Worm (Caenorhabditis elegans) whole organism, young adult: Measurements from ENCODE around the gene K08D12.8.

Source experiments
- B0261.1 ChIP-seq: sonication (generic microtip); optimal IDR thresholded peaks from 2 replicates; lab custom pipeline; 2016; ENCODE audit warnings: mild to moderate bottlenecking, missing genetic modification characterization, moderate library complexity, missing compliant biosample characterization
- D2030.7 ChIP-seq: fragments of 200-800 bp; sonication (Bioruptor generic); IDR thresholded peaks from 2 replicates; pipeline ENCODE4 v1.3.6; 2022; ENCODE audit warnings: missing genetic modification reagents, missing genetic modification characterization, missing compliant biosample characterization
- F10E7.11 ChIP-seq: sonication (generic microtip); optimal IDR thresholded peaks from 2 replicates; lab custom pipeline; 2017; ENCODE audit warnings: mild to moderate bottlenecking, missing genetic modification characterization, moderate library complexity, missing compliant biosample characterization
- F33H1.4 ChIP-seq: fragments of 200-800 bp; sonication (Bioruptor generic); IDR thresholded peaks from 2 replicates; pipeline ENCODE4 v1.3.6; 2022; ENCODE audit warnings: missing genetic modification reagents, missing genetic modification characterization, missing compliant biosample characterization
- F39B2.1 ChIP-seq: fragments of 200-800 bp; sonication (Bioruptor generic); IDR thresholded peaks from 2 replicates; pipeline ENCODE4 v1.3.6; 2022; ENCODE audit warnings: missing genetic modification reagents, missing genetic modification characterization, missing compliant biosample characterization
- F52B5.7 ChIP-seq: sonication (generic microtip); optimal IDR thresholded peaks from 2 replicates; lab custom pipeline; 2016; ENCODE audit warnings: mild to moderate bottlenecking, missing genetic modification characterization, missing compliant biosample characterization
- F55B11.4 ChIP-seq: sonication (generic microtip); optimal IDR thresholded peaks from 2 replicates; lab custom pipeline; 2016; ENCODE audit warnings: missing compliant biosample characterization, missing genetic modification characterization, borderline replicate concordance; ENCODE audit not compliant: insufficient read depth
- F57A8.1 ChIP-seq: fragments of 200-800 bp; sonication (Bioruptor generic); optimal IDR thresholded peaks from 2 replicates; lab custom pipeline; 2018; ENCODE audit warnings: mild to moderate bottlenecking, missing genetic modification characterization, moderate library complexity, missing compliant biosample characterization
- T26A5.8 ChIP-seq: sonication (generic microtip); optimal IDR thresholded peaks from 2 replicates; lab custom pipeline; 2016; ENCODE audit warnings: missing genetic modification characterization, missing compliant biosample characterization
- Y53F4B.3 ChIP-seq: fragments of 200-800 bp; sonication (Bioruptor generic); IDR thresholded peaks from 2 replicates; pipeline ENCODE4 v1.3.6; 2022; ENCODE audit warnings: missing genetic modification reagents, missing genetic modification characterization, missing compliant biosample characterization
- ZK185.1 ChIP-seq: sonication (generic microtip); optimal IDR thresholded peaks from 2 replicates; lab custom pipeline; 2016; ENCODE audit warnings: mild to moderate bottlenecking, missing genetic modification characterization, missing compliant biosample characterization; ENCODE audit not compliant: poor library complexity, severe bottlenecking
- aptf-3 ChIP-seq: fragments of 200-800 bp; sonication (Bioruptor generic); IDR thresholded peaks from 2 replicates; pipeline ENCODE4 v1.3.6; 2022; ENCODE audit warnings: missing genetic modification characterization, missing compliant biosample characterization
- atf-7 ChIP-seq: sonication (generic microtip); optimal IDR thresholded peaks from 2 replicates; lab custom pipeline; 2017; ENCODE audit warnings: mild to moderate bottlenecking, missing genetic modification characterization, missing compliant biosample characterization
- attf-5 ChIP-seq: fragments of 200-800 bp; sonication (Bioruptor generic); optimal IDR thresholded peaks from 2 replicates; lab custom pipeline; 2018; ENCODE audit warnings: mild to moderate bottlenecking, missing genetic modification characterization, missing compliant biosample characterization
- ccch-3 ChIP-seq: fragments of 200-800 bp; sonication (Bioruptor generic); optimal IDR thresholded peaks from 2 replicates; lab custom pipeline; 2018; ENCODE audit warnings: mild to moderate bottlenecking, missing genetic modification characterization, missing compliant biosample characterization
- cebp-2 ChIP-seq: fragments of 200-800 bp; sonication (Bioruptor generic); IDR thresholded peaks from 2 replicates; pipeline ENCODE4 v1.3.6; 2022; ENCODE audit warnings: missing genetic modification characterization, missing compliant biosample characterization
- ceh-100 ChIP-seq: fragments of 200-800 bp; sonication (Bioruptor generic); IDR thresholded peaks from 2 replicates; pipeline ENCODE4 v1.3.6; 2022; ENCODE audit warnings: missing genetic modification reagents, missing genetic modification characterization, missing compliant biosample characterization
- ceh-27 ChIP-seq: fragments of 200-800 bp; sonication (Bioruptor generic); optimal IDR thresholded peaks from 2 replicates; lab custom pipeline; 2018; ENCODE audit warnings: mild to moderate bottlenecking, missing genetic modification characterization, moderate library complexity, missing compliant biosample characterization
- ceh-40 ChIP-seq: fragments of 200-800 bp; sonication (Bioruptor generic); IDR thresholded peaks from 2 replicates; pipeline ENCODE4 v1.3.6; 2022; ENCODE audit warnings: missing genetic modification characterization, missing compliant biosample characterization
- efl-1 ChIP-seq: fragments of 150-350 bp; optimal IDR thresholded peaks from 2 replicates; lab custom pipeline; 2014; ENCODE audit warnings: missing biosample characterization, missing genetic modification reagents, missing genetic modification characterization
- egl-18 ChIP-seq: fragments of 200-800 bp; sonication (Bioruptor generic); IDR thresholded peaks from 2 replicates; pipeline ENCODE4 v1.3.6; 2022; ENCODE audit warnings: missing genetic modification reagents, missing genetic modification characterization, missing compliant biosample characterization
- fkh-3 ChIP-seq: sonication (generic microtip); optimal IDR thresholded peaks from 2 replicates; lab custom pipeline; 2016; ENCODE audit warnings: mild to moderate bottlenecking, missing genetic modification characterization, missing compliant biosample characterization
- hlh-12 ChIP-seq: sonication (generic microtip); optimal IDR thresholded peaks from 2 replicates; lab custom pipeline; 2016; ENCODE audit warnings: missing genetic modification characterization, missing compliant biosample characterization
- hmg-1.2 ChIP-seq: fragments of 200-800 bp; sonication (Bioruptor generic); IDR thresholded peaks from 2 replicates; pipeline ENCODE4 v1.3.6; 2022; ENCODE audit warnings: missing genetic modification reagents, missing genetic modification characterization, missing compliant biosample characterization
- hmg-20 ChIP-seq: fragments of 200-800 bp; sonication (Bioruptor generic); IDR thresholded peaks from 2 replicates; pipeline ENCODE4 v1.3.6; 2022; ENCODE audit warnings: missing genetic modification reagents, missing genetic modification characterization, missing compliant biosample characterization
- hrde-1 ChIP-seq: sonication (generic microtip); optimal IDR thresholded peaks from 2 replicates; lab custom pipeline; 2016; ENCODE audit warnings: missing genetic modification characterization, mild to moderate bottlenecking, missing compliant biosample characterization, moderate library complexity, missing genotype, missing genetic modification reagents, borderline replicate concordance
- hsf-1 ChIP-seq: fragments of 200-800 bp; sonication (Bioruptor generic); IDR thresholded peaks from 2 replicates; pipeline ENCODE4 v1.3.6; 2022; ENCODE audit warnings: missing genetic modification reagents, missing genetic modification characterization, missing compliant biosample characterization
- lag-1 ChIP-seq: fragments of 200-800 bp; sonication (Bioruptor generic); IDR thresholded peaks from 2 replicates; pipeline ENCODE4 v1.3.6; 2022; ENCODE audit warnings: missing genetic modification reagents, missing genetic modification characterization, missing compliant biosample characterization
- let-607 ChIP-seq, 2 experiments: fragments of 200-800 bp in 1 of 2; sonication (Bioruptor generic) in 1 of 2; sonication (generic microtip) in 1 of 2; optimal IDR thresholded peaks; 2 replicates each; lab custom pipeline; 2016 to 2018; ENCODE audit warnings: mild to moderate bottlenecking in 2 of 2, missing compliant biosample characterization in 2 of 2, missing genetic modification characterization in 2 of 2, moderate library complexity in 2 of 2, missing genotype in 1 of 2
- madf-10 ChIP-seq: sonication (generic microtip); optimal IDR thresholded peaks from 2 replicates; lab custom pipeline; 2016; ENCODE audit warnings: mild to moderate bottlenecking, missing genetic modification characterization, missing compliant biosample characterization
- madf-3 ChIP-seq: fragments of 200-800 bp; sonication (Bioruptor generic); IDR thresholded peaks from 2 replicates; pipeline ENCODE4 v1.3.6; 2022; ENCODE audit warnings: missing genetic modification reagents, missing genetic modification characterization, missing compliant biosample characterization
- madf-6 ChIP-seq: fragments of 200-800 bp; sonication (Bioruptor generic); IDR thresholded peaks from 2 replicates; pipeline ENCODE4 v1.3.6; 2022; ENCODE audit warnings: missing genetic modification reagents, missing genetic modification characterization, missing compliant biosample characterization
- mcd-1 ChIP-seq: fragments of 200-800 bp; sonication (Bioruptor generic); IDR thresholded peaks from 2 replicates; pipeline ENCODE4 v1.3.6; 2022; ENCODE audit warnings: missing genetic modification reagents, missing genetic modification characterization, missing compliant biosample characterization
- nhr-90 ChIP-seq: sonication (generic microtip); optimal IDR thresholded peaks from 2 replicates; lab custom pipeline; 2016; ENCODE audit warnings: missing genotype, mild to moderate bottlenecking, missing genetic modification characterization, missing compliant biosample characterization
- rpc-1 ChIP-seq, 2 experiments: fragments of 150-350 bp in 1 of 2; sonication (generic microtip) in 1 of 2; optimal IDR thresholded peaks; 2 replicates each; lab custom pipeline; 2014 to 2018; ENCODE audit warnings: missing biosample characterization in 1 of 2, missing genetic modification characterization in 1 of 2, missing genetic modification reagents in 1 of 2, missing genotype in 1 of 2
- sea-2 ChIP-seq: fragments of 200-800 bp; sonication (Bioruptor generic); IDR thresholded peaks from 2 replicates; pipeline ENCODE4 v1.3.6; 2022; ENCODE audit warnings: missing genetic modification characterization, missing compliant biosample characterization
- snpc-4 ChIP-seq, 5 experiments: fragments of 150-350 bp in 1 of 5; sonication (generic microtip) in 4 of 5; optimal IDR thresholded peaks; 2 replicates each; lab custom pipeline; 2014 to 2018; ENCODE audit warnings: missing genetic modification characterization in 5 of 5, missing biosample characterization in 3 of 5, antibody characterized with exemption in 2 of 5, mild to moderate bottlenecking in 2 of 5, missing compliant biosample characterization in 2 of 5, missing genotype in 2 of 5, moderate library complexity in 2 of 5, missing genetic modification reagents in 1 of 5
- sptf-2 ChIP-seq: fragments of 200-800 bp; sonication (Bioruptor generic); optimal IDR thresholded peaks from 2 replicates; lab custom pipeline; 2018; ENCODE audit warnings: mild to moderate bottlenecking, missing genetic modification characterization, missing compliant biosample characterization
- tbp1 ChIP-seq: fragments of 200-800 bp; sonication (Bioruptor generic); optimal IDR thresholded peaks from 2 replicates; lab custom pipeline; 2018; ENCODE audit warnings: mild to moderate bottlenecking, missing genetic modification characterization, missing compliant biosample characterization
- tbx-9 ChIP-seq: sonication (generic microtip); optimal IDR thresholded peaks from 2 replicates; lab custom pipeline; 2016; ENCODE audit warnings: borderline replicate concordance, missing genetic modification characterization, inconsistent platforms, missing compliant biosample characterization
- tlf-1 ChIP-seq: fragments of 200-800 bp; sonication (Bioruptor generic); optimal IDR thresholded peaks from 2 replicates; lab custom pipeline; 2018; ENCODE audit warnings: mild to moderate bottlenecking, missing genetic modification characterization, missing compliant biosample characterization
- unc-130 ChIP-seq: sonication (generic microtip); optimal IDR thresholded peaks from 2 replicates; lab custom pipeline; 2016; ENCODE audit warnings: missing genetic modification reagents, missing genetic modification characterization, missing compliant biosample characterization
- xnd-1 ChIP-seq: sonication (generic microtip); optimal IDR thresholded peaks from 2 replicates; lab custom pipeline; 2016; ENCODE audit warnings: missing genotype, missing genetic modification reagents, missing genetic modification characterization, missing compliant biosample characterization
- ztf-18 ChIP-seq: sonication (generic microtip); optimal IDR thresholded peaks from 2 replicates; lab custom pipeline; 2016; ENCODE audit warnings: missing genotype, mild to moderate bottlenecking, missing genetic modification characterization, missing compliant biosample characterization
- ztf-28 ChIP-seq: fragments of 200-800 bp; sonication (Bioruptor generic); IDR thresholded peaks from 2 replicates; pipeline ENCODE4 v1.3.6; 2022; ENCODE audit warnings: missing genetic modification reagents, missing genetic modification characterization, missing compliant biosample characterization
- ztf-6 ChIP-seq: fragments of 200-800 bp; sonication (Bioruptor generic); IDR thresholded peaks from 2 replicates; pipeline ENCODE4 v1.3.6; 2022; ENCODE audit warnings: missing genetic modification reagents, missing genetic modification characterization, missing compliant biosample characterization

K08D12.8 gene

ce11 chrIV:1768288-1768687 is 42.3 kb downstream of the K08D12.8 start, which contains the start of gene col-108:
TSS of gene col-108 (plus strand) at chrIV:1768588.
- TF ChIP-seq rpc-1 (optimal IDR thresholded peaks at IDR 0.05; lab: Kevin White, UChicago) = no peak
- no peak for TF ChIP-seq rpc-1 (tag; optimal IDR thresholded peaks at IDR 0.05; lab: Kevin White, UChicago)
- no peak for TF ChIP-seq tbp1 (GFP tag; lab: Kevin White, UChicago)
- no peak for TF ChIP-seq attf-5
- no peak for TF ChIP-seq F57A8.1
- no peak for TF ChIP-seq ceh-100 (GFP tag; lab: Robert Waterston, UW)
- TF ChIP-seq ztf-6 (GFP tag; lab: Robert Waterston, UW) = no peak
- no peak for TF ChIP-seq snpc-4 (GFP tag; optimal IDR thresholded peaks at IDR 0.05; lab: Kevin White, UChicago)
- TF ChIP-seq snpc-4 (tag; optimal IDR thresholded peaks at IDR 0.05; lab: Kevin White, UChicago) = no peak
- no peak for TF ChIP-seq ceh-27 (GFP tag; lab: Kevin White, UChicago)
- TF ChIP-seq tbx-9 (tag; lab: Kevin White, UChicago) = no peak
- TF ChIP-seq unc-130 = no peak
- no peak for TF ChIP-seq atf-7 (tag; lab: Kevin White, UChicago)
- TF ChIP-seq let-607 (tag; optimal IDR thresholded peaks at IDR 0.05; lab: Kevin White, UChicago) = no peak
- no peak for TF ChIP-seq F39B2.1 (GFP tag; lab: Robert Waterston, UW)
- TF ChIP-seq ztf-28 (GFP tag; lab: Robert Waterston, UW) = no peak
- TF ChIP-seq T26A5.8 = no peak
- no peak for TF ChIP-seq sptf-2
- no peak for TF ChIP-seq xnd-1 (tag; lab: Kevin White, UChicago)
- no peak for TF ChIP-seq lag-1
- no peak for TF ChIP-seq D2030.7 (GFP tag; lab: Robert Waterston, UW)
- TF ChIP-seq F33H1.4 (GFP tag; lab: Robert Waterston, UW) = no peak
- TF ChIP-seq, all 124 proteins: peak for 0

ce11 chrIV:1769074-1769473 is 43.1 kb downstream of the K08D12.8 start:
- no peak for TF ChIP-seq tlf-1 (GFP tag; lab: Kevin White, UChicago)
- TF ChIP-seq F52B5.7 (tag; lab: Kevin White, UChicago) = no peak
- TF ChIP-seq sptf-2 = peak; percentile 29
- no peak for TF ChIP-seq madf-3 (GFP tag; lab: Robert Waterston, UW)
- peak; percentile 29; the same call in 1 of the 2 replicates for TF ChIP-seq mcd-1
- peak; percentile 15 for TF ChIP-seq fkh-3 (tag; lab: Kevin White, UChicago)
- TF ChIP-seq madf-6 (GFP tag; lab: Robert Waterston, UW) = no peak
- no peak for TF ChIP-seq hsf-1 (GFP tag; lab: Robert Waterston, UW)
- TF ChIP-seq ZK185.1 (tag; lab: Kevin White, UChicago) = no peak
- TF ChIP-seq ceh-27 (GFP tag; lab: Kevin White, UChicago) = no peak
- no peak for TF ChIP-seq nhr-90 (tag; lab: Kevin White, UChicago)
- TF ChIP-seq efl-1 (GFP tag; lab: Kevin White, UChicago) = no peak
- TF ChIP-seq F10E7.11 (tag; lab: Kevin White, UChicago) = no peak
- TF ChIP-seq ccch-3 = no peak
- TF ChIP-seq Y53F4B.3 = no peak
- TF ChIP-seq hmg-20 = no peak
- no peak for TF ChIP-seq hrde-1 (tag; lab: Kevin White, UChicago)
- TF ChIP-seq madf-10 (tag; lab: Kevin White, UChicago) = no peak
- TF ChIP-seq ztf-18 (tag; lab: Kevin White, UChicago) = no peak
- no peak for TF ChIP-seq B0261.1 (tag; lab: Kevin White, UChicago)
- TF ChIP-seq aptf-3 (GFP tag; lab: Robert Waterston, UW) = 0 out of 2 replicates have a peak, but pooled peaks have one; percentile 57
- no peak for TF ChIP-seq snpc-4 (GFP tag; optimal IDR thresholded peaks at IDR 0.05; lab: Kevin White, UChicago)
- TF ChIP-seq snpc-4 (tag; optimal IDR thresholded peaks at IDR 0.05; lab: Kevin White, UChicago) = no peak
- no peak for TF ChIP-seq hmg-1.2 (GFP tag; lab: Robert Waterston, UW)
- no peak for TF ChIP-seq hlh-12
- no peak for TF ChIP-seq tbx-9 (tag; lab: Kevin White, UChicago)
- no peak for TF ChIP-seq egl-18 (GFP tag; lab: Robert Waterston, UW)
- no peak for TF ChIP-seq cebp-2 (GFP tag; lab: Robert Waterston, UW)
- no peak for TF ChIP-seq attf-5
- no peak for TF ChIP-seq let-607 (tag; optimal IDR thresholded peaks at IDR 0.05; lab: Kevin White, UChicago)
- no peak for TF ChIP-seq ceh-40 (GFP tag; lab: Robert Waterston, UW)
- TF ChIP-seq sea-2 (GFP tag; lab: Robert Waterston, UW) = no peak
- TF ChIP-seq F55B11.4 (tag; lab: Kevin White, UChicago) = no peak
- no peak for TF ChIP-seq tbp1 (GFP tag; lab: Kevin White, UChicago)
- no peak for TF ChIP-seq T26A5.8
